Worm (Caenorhabditis elegans) whole organism, late embryonic: ENCODE measurements around the gene str-121.

Source experiments
- C38D4.7 ChIP-seq: fragments of 200-800 bp; sonication (Bioruptor generic); optimal IDR thresholded peaks from 2 replicates; lab custom pipeline; 2018; ENCODE audit warnings: mild to moderate bottlenecking, missing genetic modification characterization, moderate library complexity, missing compliant biosample characterization
- K09A11.1 ChIP-seq: sonication (generic microtip); optimal IDR thresholded peaks from 2 replicates; lab custom pipeline; 2017; ENCODE audit warnings: antibody characterized with exemption, mild to moderate bottlenecking, missing genetic modification characterization, missing compliant biosample characterization; ENCODE audit not compliant: insufficient read depth
- ahr-1 ChIP-seq: sonication (generic microtip); optimal IDR thresholded peaks from 2 replicates; lab custom pipeline; 2016; ENCODE audit warnings: missing genetic modification characterization, missing compliant biosample characterization
- ama-1 ChIP-seq: fragments of 150-350 bp; optimal IDR thresholded peaks from 2 replicates; lab custom pipeline; 2014
- ceh-14 ChIP-seq: sonication (generic microtip); optimal IDR thresholded peaks from 2 replicates; lab custom pipeline; 2016; ENCODE audit warnings: missing genotype, missing genetic modification characterization, missing compliant biosample characterization
- ceh-18 ChIP-seq: sonication (generic microtip); optimal IDR thresholded peaks from 2 replicates; lab custom pipeline; 2016; ENCODE audit warnings: missing genetic modification characterization, missing compliant biosample characterization
- ceh-19 ChIP-seq: fragments of 200-800 bp; sonication (Bioruptor generic); optimal IDR thresholded peaks from 2 replicates; lab custom pipeline; 2018; ENCODE audit warnings: mild to moderate bottlenecking, missing genetic modification characterization, missing compliant biosample characterization
- ceh-2 ChIP-seq: sonication (generic microtip); optimal IDR thresholded peaks from 2 replicates; lab custom pipeline; 2016; ENCODE audit warnings: missing genotype, missing genetic modification characterization, missing compliant biosample characterization
- ceh-24 ChIP-seq: sonication (generic microtip); optimal IDR thresholded peaks from 2 replicates; lab custom pipeline; 2016; ENCODE audit warnings: mild to moderate bottlenecking, missing genetic modification characterization, missing compliant biosample characterization
- ceh-30 ChIP-seq: fragments of 150-350 bp; optimal IDR thresholded peaks from 2 replicates; lab custom pipeline; 2014; ENCODE audit warnings: missing biosample characterization, missing genetic modification characterization
- ceh-31 ChIP-seq: sonication (generic microtip); optimal IDR thresholded peaks from 2 replicates; lab custom pipeline; 2016; ENCODE audit warnings: missing genetic modification characterization, missing compliant biosample characterization
- ceh-45 ChIP-seq: fragments of 200-800 bp; sonication (Bioruptor generic); IDR thresholded peaks from 2 replicates; pipeline ENCODE4 v1.3.6; 2022; ENCODE audit warnings: missing genetic modification reagents, missing genetic modification characterization, missing compliant biosample characterization
- ceh-9 ChIP-seq: sonication (generic microtip); optimal IDR thresholded peaks from 2 replicates; lab custom pipeline; 2016; ENCODE audit warnings: mild to moderate bottlenecking, missing genetic modification characterization, inconsistent platforms, missing compliant biosample characterization
- che-1 ChIP-seq: sonication (generic microtip); optimal IDR thresholded peaks from 2 replicates; lab custom pipeline; 2016; ENCODE audit warnings: mild to moderate bottlenecking, missing genetic modification characterization, missing compliant biosample characterization
- elt-2 ChIP-seq: sonication (generic microtip); optimal IDR thresholded peaks from 2 replicates; lab custom pipeline; 2016; ENCODE audit warnings: missing genetic modification reagents, missing genetic modification characterization, missing compliant biosample characterization
- elt-4 ChIP-seq: sonication (generic microtip); optimal IDR thresholded peaks from 2 replicates; lab custom pipeline; 2016; ENCODE audit warnings: missing genetic modification characterization, missing compliant biosample characterization
- eyg-1 ChIP-seq: sonication (generic microtip); optimal IDR thresholded peaks from 2 replicates; lab custom pipeline; 2016; ENCODE audit warnings: missing genotype, missing genetic modification characterization, missing compliant biosample characterization
- gmeb-2 ChIP-seq: sonication (generic microtip); optimal IDR thresholded peaks from 2 replicates; lab custom pipeline; 2016; ENCODE audit warnings: missing genetic modification characterization, inconsistent platforms, missing compliant biosample characterization
- hlh-6 ChIP-seq: sonication (generic microtip); optimal IDR thresholded peaks from 2 replicates; lab custom pipeline; 2016; ENCODE audit warnings: missing genotype, missing genetic modification characterization, missing compliant biosample characterization
- lim-6 ChIP-seq: sonication (generic microtip); optimal IDR thresholded peaks from 2 replicates; lab custom pipeline; 2016; ENCODE audit warnings: missing genetic modification characterization, missing compliant biosample characterization
- madf-2 ChIP-seq: sonication (generic microtip); optimal IDR thresholded peaks from 2 replicates; lab custom pipeline; 2017; ENCODE audit warnings: missing genetic modification characterization, missing compliant biosample characterization
- mec-3 ChIP-seq: sonication (generic microtip); optimal IDR thresholded peaks from 2 replicates; lab custom pipeline; 2016; ENCODE audit warnings: borderline replicate concordance, missing genetic modification characterization, missing compliant biosample characterization
- nfya-1 ChIP-seq: sonication (generic microtip); optimal IDR thresholded peaks from 2 replicates; lab custom pipeline; 2017; ENCODE audit warnings: missing genetic modification characterization, mild to moderate bottlenecking, missing compliant biosample characterization, antibody characterized with exemption, moderate library complexity
- nhr-11 ChIP-seq: fragments of 150-350 bp; optimal IDR thresholded peaks from 2 replicates; lab custom pipeline; 2014; ENCODE audit warnings: missing biosample characterization, missing genetic modification characterization
- nhr-232 ChIP-seq: sonication (generic microtip); optimal IDR thresholded peaks from 2 replicates; lab custom pipeline; 2016; ENCODE audit warnings: missing genetic modification characterization, missing compliant biosample characterization
- odd-2 ChIP-seq: sonication (generic microtip); optimal IDR thresholded peaks from 2 replicates; lab custom pipeline; 2017; ENCODE audit warnings: antibody characterized with exemption, mild to moderate bottlenecking, missing genetic modification characterization, missing compliant biosample characterization
- pha-4 ChIP-seq: fragments of 150-350 bp; optimal IDR thresholded peaks from 2 replicates; lab custom pipeline; 2018; ENCODE audit warnings: missing biosample characterization, missing genetic modification reagents, missing genetic modification characterization
- pqm-1 ChIP-seq: sonication (generic microtip); optimal IDR thresholded peaks from 2 replicates; lab custom pipeline; 2016; ENCODE audit warnings: missing genetic modification characterization, missing compliant biosample characterization
- pros-1 ChIP-seq: fragments of 150-350 bp; optimal IDR thresholded peaks from 2 replicates; lab custom pipeline; 2014; ENCODE audit warnings: missing biosample characterization, missing genetic modification reagents, missing genetic modification characterization
- rnt-1 ChIP-seq: sonication (generic microtip); optimal IDR thresholded peaks from 2 replicates; lab custom pipeline; 2016; ENCODE audit warnings: missing genetic modification characterization, missing compliant biosample characterization
- sdc-2 ChIP-seq: sonication (generic microtip); optimal IDR thresholded peaks from 2 replicates; lab custom pipeline; 2016; ENCODE audit warnings: missing genotype, missing genetic modification characterization, missing compliant biosample characterization
- sox-2 ChIP-seq: fragments of 200-800 bp; sonication (Bioruptor generic); IDR thresholded peaks from 2 replicates; pipeline ENCODE4 v1.3.6; 2022; ENCODE audit warnings: missing genetic modification reagents, missing genetic modification characterization, missing compliant biosample characterization
- sox-4 ChIP-seq: sonication (generic microtip); optimal IDR thresholded peaks from 2 replicates; lab custom pipeline; 2017; ENCODE audit warnings: mild to moderate bottlenecking, missing genetic modification characterization, inconsistent platforms, missing compliant biosample characterization
- zip-5 ChIP-seq: sonication (generic microtip); optimal IDR thresholded peaks from 2 replicates; lab custom pipeline; 2016; ENCODE audit warnings: missing genetic modification characterization, missing compliant biosample characterization

str-121 gene

ce11 chrV:295802-296201 lies 41.3 kb upstream of the str-121 start:
- TF ChIP-seq ceh-2 (tag; lab: Kevin White, UChicago) (no peak), che-1 (no peak), ceh-14 (no peak), hlh-6 (tag; lab: Kevin White, UChicago) (no peak), sox-4 (tag; lab: Kevin White, UChicago) (no peak), sdc-2 (no peak), ceh-9 (tag; lab: Kevin White, UChicago) (no peak), odd-2 (no peak), ahr-1 (tag; lab: Kevin White, UChicago) (no peak), pqm-1 (tag; lab: Kevin White, UChicago) (no peak), mec-3 (no peak), C38D4.7 (GFP tag; lab: Kevin White, UChicago) (no peak), lim-6 (tag; lab: Kevin White, UChicago) (no peak)
- TF ChIP-seq, all 69 proteins: peak for 0

DNA sequence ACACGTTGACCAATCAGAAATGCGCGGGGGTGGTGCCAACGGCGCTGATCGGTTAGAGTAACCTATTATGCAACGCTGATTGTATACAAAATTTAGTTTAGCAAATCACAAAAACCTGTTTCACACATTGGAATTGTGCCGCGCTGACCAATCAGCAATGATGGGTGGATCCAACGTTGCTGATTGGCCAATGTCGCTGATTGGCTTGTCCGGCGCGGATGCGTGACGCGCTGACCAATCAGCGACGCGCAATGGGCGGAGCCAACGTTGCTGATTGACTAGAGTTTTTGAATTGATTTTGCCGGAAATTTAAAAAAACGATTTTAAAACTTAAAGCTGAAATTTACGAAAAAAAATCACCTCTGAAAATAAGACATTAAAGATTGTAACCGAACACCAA lies 30.8 kb upstream of the str-121 start:
- peak; percentile 96 for TF ChIP-seq nfya-1
- TF ChIP-seq elt-2 (tag; lab: Kevin White, UChicago), result no peak
- TF ChIP-seq elt-4 (tag; lab: Kevin White, UChicago), result no peak
- TF ChIP-seq K09A11.1 (tag; lab: Kevin White, UChicago), result no peak
- no peak for TF ChIP-seq ceh-45 (GFP tag; lab: Robert Waterston, UW)
- no peak for TF ChIP-seq ceh-30 (tag; lab: Kevin White, UChicago)

DNA sequence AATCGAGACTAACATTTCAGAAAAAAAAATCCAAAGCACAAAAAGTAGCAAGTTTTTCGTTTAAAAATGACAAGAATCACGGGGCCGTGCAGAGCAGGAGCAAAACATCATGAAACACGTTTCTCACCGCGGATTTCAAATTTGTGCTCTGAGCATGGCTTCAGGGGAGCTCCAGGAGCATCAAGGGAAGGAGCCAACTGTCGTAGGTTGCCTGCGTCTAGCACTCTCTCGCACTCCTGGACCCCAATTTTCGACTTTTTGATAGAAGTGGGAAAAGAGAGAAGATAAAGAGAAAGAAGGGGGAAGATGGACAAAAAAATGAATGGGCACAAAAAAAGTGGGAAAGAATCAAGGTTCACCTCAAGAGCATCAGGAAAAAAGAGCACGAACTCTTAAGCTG lies 30.3 kb upstream of the str-121 start:
- peak; percentile 64 for TF ChIP-seq ceh-18 (tag; lab: Kevin White, UChicago)
- no peak for TF ChIP-seq ceh-19
- TF ChIP-seq mec-3, result no peak
- peak; percentile 23 for TF ChIP-seq rnt-1 (tag; lab: Kevin White, UChicago)
- TF ChIP-seq pros-1 (tag; lab: Kevin White, UChicago), result no peak
- TF ChIP-seq, all 69 proteins: peak for 2

DNA sequence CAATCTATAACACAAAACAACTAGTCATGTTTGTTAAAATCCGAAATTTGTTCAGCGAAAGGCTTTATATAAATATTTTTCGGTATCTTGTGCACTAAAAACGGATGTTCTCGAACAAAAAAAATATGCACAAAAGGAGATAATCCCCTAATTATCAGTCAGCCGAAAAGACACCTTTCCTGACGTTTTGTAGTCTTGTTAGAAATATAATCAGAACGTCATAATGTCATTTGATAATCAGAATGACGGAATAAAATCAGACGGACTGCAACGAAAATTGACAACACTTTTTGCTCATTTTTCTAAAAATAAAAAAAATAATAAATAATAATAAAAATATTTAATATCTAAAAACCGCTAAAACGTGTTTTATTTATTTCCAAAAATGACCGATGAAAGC lies 29.5 kb upstream of the str-121 start:
- TF ChIP-seq rnt-1 (tag; lab: Kevin White, UChicago) (no peak), eyg-1 (tag; lab: Kevin White, UChicago) (no peak), elt-2 (tag; lab: Kevin White, UChicago) (no peak), ceh-2 (tag; lab: Kevin White, UChicago) (no peak), zip-5 (tag; lab: Kevin White, UChicago) (no peak), sdc-2 (no peak), ceh-19 (no peak), ceh-24 (no peak), che-1 (no peak), sox-2 (GFP tag; lab: Robert Waterston, UW) (no peak), pros-1 (tag; lab: Kevin White, UChicago) (no peak), ama-1 (no peak), gmeb-2 (tag; lab: Kevin White, UChicago) (no peak), K09A11.1 (tag; lab: Kevin White, UChicago) (no peak), C38D4.7 (GFP tag; lab: Kevin White, UChicago) (no peak), lim-6 (tag; lab: Kevin White, UChicago) (no peak), madf-2 (tag; lab: Kevin White, UChicago) (no peak), nhr-11 (tag; lab: Kevin White, UChicago) (no peak)

DNA sequence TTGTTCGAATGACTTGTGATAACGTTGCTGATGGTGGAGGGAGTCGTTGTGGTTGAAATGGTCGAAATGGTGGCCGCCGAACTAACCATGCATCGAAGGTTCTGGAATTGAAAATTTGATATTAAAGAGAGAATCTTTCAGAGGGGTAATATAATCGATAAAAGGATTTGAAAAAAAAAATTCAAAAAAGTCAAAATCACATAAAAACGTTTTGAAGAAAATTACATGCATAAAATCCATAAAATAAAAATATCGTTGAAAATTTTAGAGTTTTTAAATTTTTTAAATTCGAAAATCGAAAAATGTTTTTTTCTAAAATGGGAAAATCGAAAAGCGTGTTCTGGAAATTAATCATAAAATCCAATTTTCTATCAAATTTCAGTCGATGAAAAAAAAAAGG lies 27.1 kb upstream of the str-121 start, which contains the start of gene npr-5:
Gene npr-5 (minus strand): TSS at position 101 of the 400 bp plus-strand sequence.
- TF ChIP-seq ceh-31 (tag; lab: Kevin White, UChicago), result no peak
- TF ChIP-seq pha-4, result no peak
- no peak for TF ChIP-seq ceh-24
- TF ChIP-seq ceh-19, result no peak
- no peak for TF ChIP-seq nhr-232 (tag; lab: Kevin White, UChicago)
